Worm (Caenorhabditis elegans) whole organism, L2 larva: ENCODE data around the gene Y41D4B.4.

ENCODE experiments used
- C34F6.9 ChIP-seq: fragments of 150-350 bp; optimal IDR thresholded peaks from 2 replicates; lab custom pipeline; 2014; ENCODE audit warnings: missing biosample characterization, missing genetic modification characterization
- F13H6.1 ChIP-seq: sonication (generic microtip); optimal IDR thresholded peaks from 2 replicates; lab custom pipeline; 2016; ENCODE audit warnings: missing genetic modification characterization, missing compliant biosample characterization
- R02D3.7 ChIP-seq: fragments of 150-350 bp; optimal IDR thresholded peaks from 2 replicates; lab custom pipeline; 2014; ENCODE audit warnings: missing biosample characterization, missing genetic modification characterization
- ZK546.5 ChIP-seq: sonication (generic microtip); optimal IDR thresholded peaks from 2 replicates; lab custom pipeline; 2017; ENCODE audit warnings: missing biosample characterization, missing genetic modification characterization
- alr-1 ChIP-seq: fragments of 150-350 bp; optimal IDR thresholded peaks from 2 replicates; lab custom pipeline; 2014; ENCODE audit warnings: missing biosample characterization, missing genetic modification characterization
- aly-2 ChIP-seq: fragments of 150-350 bp; optimal IDR thresholded peaks from 2 replicates; lab custom pipeline; 2014; ENCODE audit warnings: missing biosample characterization, missing genetic modification characterization
- ama-1 ChIP-seq: fragments of 150-350 bp; optimal IDR thresholded peaks from 2 replicates; lab custom pipeline; 2018; ENCODE audit warnings: inconsistent platforms
- blmp-1 ChIP-seq: sonication (generic microtip); optimal IDR thresholded peaks from 2 replicates; lab custom pipeline; 2017; ENCODE audit warnings: missing genetic modification characterization, mild to moderate bottlenecking, missing compliant biosample characterization, antibody characterized with exemption, moderate library complexity; ENCODE audit not compliant: insufficient read depth
- crh-2 ChIP-seq: sonication (generic microtip); optimal IDR thresholded peaks from 2 replicates; lab custom pipeline; 2017; ENCODE audit warnings: missing biosample characterization, missing genetic modification characterization
- dmd-4 ChIP-seq: sonication (generic microtip); optimal IDR thresholded peaks from 2 replicates; lab custom pipeline; 2017; ENCODE audit warnings: missing biosample characterization, missing genetic modification characterization
- fos-1 ChIP-seq: fragments of 150-350 bp; optimal IDR thresholded peaks from 2 replicates; lab custom pipeline; 2014; ENCODE audit warnings: missing biosample characterization, missing genetic modification characterization
- gmeb-1 ChIP-seq: fragments of 150-350 bp; optimal IDR thresholded peaks from 2 replicates; lab custom pipeline; 2014; ENCODE audit warnings: missing biosample characterization, missing genetic modification characterization
- lin-13 ChIP-seq: fragments of 150-350 bp; optimal IDR thresholded peaks from 2 replicates; lab custom pipeline; 2014; ENCODE audit warnings: missing biosample characterization, missing genetic modification reagents, missing genetic modification characterization
- lin-39 ChIP-seq: fragments of 150-350 bp; optimal IDR thresholded peaks from 2 replicates; lab custom pipeline; 2014; ENCODE audit warnings: missing biosample characterization, missing genetic modification reagents, missing genetic modification characterization
- lsy-2 ChIP-seq, 2 experiments: fragments of 150-350 bp in 1 of 2; sonication (generic microtip) in 1 of 2; optimal IDR thresholded peaks; 2 replicates each; lab custom pipeline; 2014 to 2017; ENCODE audit warnings: missing biosample characterization in 2 of 2, missing genetic modification characterization in 2 of 2
- mdl-1 ChIP-seq, 2 experiments: fragments of 150-350 bp in 1 of 2; sonication (generic microtip) in 1 of 2; optimal IDR thresholded peaks; 2 replicates each; lab custom pipeline; 2017; ENCODE audit warnings: missing biosample characterization in 2 of 2, missing genetic modification characterization in 2 of 2
- nhr-10 ChIP-seq: sonication (generic microtip); optimal IDR thresholded peaks from 2 replicates; lab custom pipeline; 2017; ENCODE audit warnings: missing biosample characterization, missing genetic modification characterization
- nhr-21 ChIP-seq: fragments of 150-350 bp; optimal IDR thresholded peaks from 2 replicates; lab custom pipeline; 2014; ENCODE audit warnings: missing biosample characterization, missing genetic modification characterization
- nhr-23 ChIP-seq: fragments of 150-350 bp; optimal IDR thresholded peaks from 2 replicates; lab custom pipeline; 2014; ENCODE audit warnings: missing biosample characterization, missing genetic modification reagents, missing genetic modification characterization
- nhr-237 ChIP-seq: fragments of 150-350 bp; optimal IDR thresholded peaks from 2 replicates; lab custom pipeline; 2014; ENCODE audit warnings: missing biosample characterization, missing genetic modification characterization
- nhr-25 ChIP-seq: fragments of 150-350 bp; sonication (generic microtip); optimal IDR thresholded peaks from 3 replicates; lab custom pipeline; 2014; ENCODE audit warnings: missing biosample characterization, missing genetic modification characterization
- nhr-6 ChIP-seq: fragments of 150-350 bp; optimal IDR thresholded peaks from 2 replicates; lab custom pipeline; 2014; ENCODE audit warnings: missing biosample characterization, missing genetic modification characterization
- nhr-77 ChIP-seq: fragments of 150-350 bp; optimal IDR thresholded peaks from 2 replicates; lab custom pipeline; 2014; ENCODE audit warnings: missing biosample characterization, missing genetic modification characterization
- peb-1 ChIP-seq: fragments of 150-350 bp; optimal IDR thresholded peaks from 2 replicates; lab custom pipeline; 2014; ENCODE audit warnings: missing biosample characterization, missing genetic modification characterization
- skn-1 ChIP-seq: sonication (generic microtip); optimal IDR thresholded peaks from 2 replicates; lab custom pipeline; 2017; ENCODE audit warnings: missing biosample characterization, missing genetic modification characterization
- sma-9 ChIP-seq, 2 experiments: fragments of 150-350 bp in 1 of 2; sonication (generic microtip) in 1 of 2; optimal IDR thresholded peaks; 2 replicates each; lab custom pipeline; 2014 to 2016; ENCODE audit warnings: missing genetic modification characterization in 2 of 2, mild to moderate bottlenecking in 1 of 2, missing biosample characterization in 1 of 2, missing compliant biosample characterization in 1 of 2, missing genetic modification reagents in 1 of 2, moderate library complexity in 1 of 2
- unc-55 ChIP-seq: fragments of 150-350 bp; sonication (generic microtip); optimal IDR thresholded peaks from 3 replicates; lab custom pipeline; 2014; ENCODE audit warnings: missing biosample characterization, missing genetic modification reagents, missing genetic modification characterization
- zag-1 ChIP-seq: fragments of 150-350 bp; optimal IDR thresholded peaks from 2 replicates; lab custom pipeline; 2014; ENCODE audit warnings: missing biosample characterization, missing genetic modification characterization
- ztf-11 ChIP-seq: sonication (generic microtip); optimal IDR thresholded peaks from 2 replicates; lab custom pipeline; 2017; ENCODE audit warnings: missing biosample characterization, missing genetic modification characterization

Gene Y41D4B.4

DNA sequence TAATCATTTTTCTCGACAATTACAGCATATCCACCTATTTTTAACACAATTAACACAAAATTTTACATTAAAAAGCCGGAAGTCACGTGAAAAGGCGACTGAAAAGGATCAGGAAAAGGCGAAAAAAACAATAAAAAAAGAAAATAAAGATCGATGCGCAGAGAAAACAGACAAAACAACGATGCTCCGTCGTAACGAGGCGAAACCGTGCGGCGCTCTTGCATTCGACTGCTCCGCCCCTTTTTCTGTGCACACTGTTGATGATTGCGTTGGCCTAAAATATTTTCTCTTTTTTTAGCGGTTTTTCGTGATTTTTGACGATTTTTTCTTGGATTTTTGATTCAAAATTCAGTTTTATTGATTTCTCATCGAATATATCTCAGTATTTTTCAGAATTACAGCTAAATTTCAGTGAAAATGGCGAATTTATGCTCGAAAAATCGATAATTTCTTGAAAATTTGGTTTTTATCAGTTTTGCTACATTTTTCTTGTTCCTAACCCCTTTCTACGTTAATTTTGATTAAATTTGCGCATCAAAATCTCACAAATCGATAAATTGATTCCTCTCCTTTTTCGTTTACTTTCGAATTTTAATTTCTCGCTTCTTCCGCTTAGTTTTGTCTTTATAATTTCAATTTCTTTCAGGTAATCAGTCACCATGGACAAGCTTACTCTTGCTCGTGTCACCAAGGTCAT lies 717 bp upstream of the Y41D4B.4 start, which contains the start of gene rps-28 (continued):
- TF ChIP-seq lin-39 (tag; lab: Kevin White, UChicago) (peak; percentile 45), crh-2 (peak; percentile 98), ama-1 (lab: Kevin White, UChicago) (peak; percentile 79), peb-1 (tag; lab: Kevin White, UChicago) (no peak), sma-9 (GFP tag; optimal IDR thresholded peaks at IDR 0.05; lab: Kevin White, UChicago) (peak; percentile 97), sma-9 (tag; optimal IDR thresholded peaks at IDR 0.05; lab: Kevin White, UChicago) (no peak), nhr-21 (peak; percentile 94), lin-13 (peak; percentile 98), R02D3.7 (tag; lab: Kevin White, UChicago) (peak; percentile 41), aly-2 (tag; lab: Kevin White, UChicago) (no peak), unc-55 (GFP tag; lab: Kevin White, UChicago) (peak; percentile 99)
- TF ChIP-seq, all 48 proteins: peak for 37

DNA sequence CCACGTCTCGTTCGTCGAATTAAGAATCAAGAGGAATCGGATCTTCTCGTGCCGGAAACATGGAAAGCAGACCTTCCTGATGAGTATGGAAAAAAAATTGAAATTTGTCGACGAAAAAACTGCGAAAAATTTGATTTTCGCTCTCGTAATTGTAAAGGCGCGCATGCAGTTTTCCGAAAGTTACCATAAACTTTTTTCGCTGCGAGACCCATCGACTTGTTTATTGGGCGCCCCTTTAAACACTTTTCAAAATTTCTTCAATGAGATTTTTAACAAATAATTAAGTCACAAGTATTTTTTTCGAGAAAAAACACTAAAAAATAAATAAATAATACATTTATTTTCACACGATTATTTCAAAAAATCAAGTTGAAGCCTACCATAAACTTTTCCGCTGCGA lies 825 bp downstream of the Y41D4B.4 start:
- no peak for TF ChIP-seq gmeb-1 (tag; lab: Kevin White, UChicago)
- TF ChIP-seq mdl-1 (tag; optimal IDR thresholded peaks at IDR 0.05; lab: Kevin White, UChicago), result no peak
- no peak for TF ChIP-seq lin-13
- no peak for TF ChIP-seq ztf-11
- TF ChIP-seq blmp-1 (tag; lab: Kevin White, UChicago), result no peak
- TF ChIP-seq nhr-10 (tag; lab: Kevin White, UChicago), result no peak
- TF ChIP-seq, all 48 proteins: peak for 0

DNA sequence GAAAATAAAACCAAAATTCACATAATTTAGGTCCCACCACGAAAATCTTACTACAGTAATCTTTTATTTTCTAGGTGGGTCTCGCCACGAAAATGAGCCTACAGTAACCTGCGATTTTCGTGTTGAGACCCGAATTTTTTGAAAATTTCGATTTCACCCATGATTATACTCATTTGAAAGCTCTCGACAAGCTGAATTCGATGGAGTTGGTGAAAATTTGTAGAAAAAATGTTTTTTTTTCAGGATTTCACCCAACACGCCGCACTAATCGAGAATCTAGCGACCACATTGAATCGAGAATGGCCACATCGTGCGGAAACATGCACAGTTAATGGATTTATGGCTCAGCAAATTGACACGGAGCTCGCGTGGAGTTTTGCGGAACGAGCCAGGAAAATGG lies 3.0 kb downstream of the Y41D4B.4 start:
- no peak for TF ChIP-seq ama-1 (lab: Kevin White, UChicago)
- no peak for TF ChIP-seq lsy-2 (tag; optimal IDR thresholded peaks at IDR 0.05; lab: Kevin White, UChicago)
- no peak for TF ChIP-seq alr-1 (tag; lab: Kevin White, UChicago)

DNA sequence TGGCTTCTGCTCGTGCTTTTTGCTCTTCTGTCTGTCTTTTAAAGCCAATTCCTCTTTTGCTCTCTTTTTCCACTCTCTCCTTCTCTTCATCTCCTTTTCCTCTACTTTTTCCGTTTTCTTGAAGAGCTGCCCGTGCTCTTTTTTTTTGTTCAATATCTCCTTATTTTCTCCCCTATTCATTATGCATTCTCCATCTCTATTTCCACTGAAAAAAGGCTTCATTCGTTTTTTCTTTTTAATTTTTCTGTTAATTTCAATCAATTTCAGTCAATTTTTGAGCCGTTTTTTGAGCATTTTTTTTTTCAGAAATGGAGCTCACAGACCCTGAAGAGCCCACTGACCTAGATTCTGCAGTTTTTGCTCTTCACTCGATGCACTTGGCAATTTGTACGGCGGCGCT lies 12.5 kb downstream of the Y41D4B.4 start, which contains the start of gene Y41D4B.1:
Gene Y41D4B.1 (plus strand): TSS at position 301 of the 400 bp plus-strand sequence.
- peak; percentile 3 for TF ChIP-seq C34F6.9 (tag; lab: Kevin White, UChicago)
- TF ChIP-seq zag-1 (tag; lab: Kevin White, UChicago), result no peak

DNA sequence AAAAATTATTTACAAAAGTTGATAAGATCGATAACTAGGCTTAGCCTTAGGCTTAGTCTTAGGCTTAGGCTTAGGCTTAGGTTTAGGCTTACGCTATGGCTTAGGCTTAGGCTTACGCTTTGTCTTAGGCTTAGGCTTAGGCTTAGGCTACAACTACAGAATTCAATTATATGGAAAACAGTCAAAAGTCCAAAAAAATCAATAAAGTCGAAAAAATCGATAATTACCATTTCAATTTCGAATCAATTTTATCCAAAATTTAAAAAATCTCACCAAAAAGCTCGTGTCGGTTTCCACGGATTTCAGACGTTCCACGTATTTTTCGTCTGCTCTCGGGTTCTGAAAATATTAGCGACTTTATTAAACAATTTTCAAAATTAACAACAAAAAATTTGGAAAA lies 17.0 kb downstream of the Y41D4B.4 start:
- no peak for TF ChIP-seq nhr-6 (tag; lab: Kevin White, UChicago)
- no peak for TF ChIP-seq lsy-2 (tag; optimal IDR thresholded peaks at IDR 0.05; lab: Kevin White, UChicago)
- TF ChIP-seq nhr-237 (tag; lab: Kevin White, UChicago), result no peak
- no peak for TF ChIP-seq nhr-10 (tag; lab: Kevin White, UChicago)
- no peak for TF ChIP-seq zag-1 (tag; lab: Kevin White, UChicago)
- no peak for TF ChIP-seq gmeb-1 (tag; lab: Kevin White, UChicago)
- no peak for TF ChIP-seq nhr-23
- TF ChIP-seq nhr-21, result no peak
- TF ChIP-seq F13H6.1, result no peak
- no peak for TF ChIP-seq sma-9 (GFP tag; optimal IDR thresholded peaks at IDR 0.05; lab: Kevin White, UChicago)
- TF ChIP-seq sma-9 (tag; optimal IDR thresholded peaks at IDR 0.05; lab: Kevin White, UChicago), result no peak
- TF ChIP-seq skn-1 (tag; lab: Kevin White, UChicago), result no peak
- TF ChIP-seq lin-39 (tag; lab: Kevin White, UChicago), result no peak
- no peak for TF ChIP-seq fos-1
- TF ChIP-seq nhr-77, result no peak
- no peak for TF ChIP-seq nhr-25
- no peak for TF ChIP-seq dmd-4 (tag; lab: Kevin White, UChicago)

DNA sequence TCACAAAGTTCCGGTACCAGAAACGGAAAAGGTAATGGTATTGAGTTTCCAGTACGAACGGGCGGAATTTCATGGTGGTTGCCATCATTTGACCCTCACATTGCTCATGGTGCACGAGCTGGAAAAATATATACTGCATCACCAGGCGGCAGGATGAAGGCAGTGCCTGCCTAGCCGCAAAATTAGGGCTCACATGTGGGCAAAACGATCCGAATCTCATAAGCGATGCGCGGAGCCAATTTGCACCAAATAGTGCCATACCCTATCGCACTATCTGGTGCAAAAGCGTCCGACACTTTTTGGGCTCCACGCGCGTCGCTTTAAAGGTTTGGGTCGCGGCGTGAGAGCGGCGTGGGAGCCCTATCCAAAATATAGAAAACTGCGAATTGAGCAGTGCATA lies 19.3 kb downstream of the Y41D4B.4 start:
- TF ChIP-seq lsy-2 (tag; optimal IDR thresholded peaks at IDR 0.05; lab: Kevin White, UChicago) (no peak), alr-1 (tag; lab: Kevin White, UChicago) (no peak), nhr-237 (tag; lab: Kevin White, UChicago) (no peak), nhr-77 (no peak), ZK546.5 (tag; lab: Kevin White, UChicago) (no peak)
